Worm (Caenorhabditis elegans) whole organism, young adult: ENCODE results near the gene fos-1.
A peak's percentile ranks its signal among the peaks of the same experiment; 100 is the strongest.

ENCODE experiments used
- B0336.3 ChIP-seq: fragments of 200-800 bp; sonication (Bioruptor generic); IDR thresholded peaks from 2 replicates; pipeline ENCODE4 v1.3.6; 2022; ENCODE audit warnings: missing genetic modification characterization, missing compliant biosample characterization
- F23B12.7 ChIP-seq: sonication (generic microtip); optimal IDR thresholded peaks from 2 replicates; lab custom pipeline; 2017; ENCODE audit warnings: missing genetic modification characterization, mild to moderate bottlenecking, missing compliant biosample characterization, antibody characterized with exemption, moderate library complexity; ENCODE audit not compliant: insufficient read depth
- F33H1.4 ChIP-seq: fragments of 200-800 bp; sonication (Bioruptor generic); IDR thresholded peaks from 2 replicates; pipeline ENCODE4 v1.3.6; 2022; ENCODE audit warnings: missing genetic modification reagents, missing genetic modification characterization, missing compliant biosample characterization
- F39B2.1 ChIP-seq: fragments of 200-800 bp; sonication (Bioruptor generic); IDR thresholded peaks from 2 replicates; pipeline ENCODE4 v1.3.6; 2022; ENCODE audit warnings: missing genetic modification reagents, missing genetic modification characterization, missing compliant biosample characterization
- K11D2.4 ChIP-seq: fragments of 200-800 bp; sonication (Bioruptor generic); IDR thresholded peaks from 2 replicates; pipeline ENCODE4 v1.3.6; 2022; ENCODE audit warnings: missing genetic modification reagents, missing genetic modification characterization, missing compliant biosample characterization
- Y53F4B.3 ChIP-seq: fragments of 200-800 bp; sonication (Bioruptor generic); IDR thresholded peaks from 2 replicates; pipeline ENCODE4 v1.3.6; 2022; ENCODE audit warnings: missing genetic modification reagents, missing genetic modification characterization, missing compliant biosample characterization
- Y67H2A.10 ChIP-seq: fragments of 200-800 bp; sonication (Bioruptor generic); conservative IDR thresholded peaks from 2 replicates; pipeline ENCODE4 v1.3.6; 2022; ENCODE audit warnings: missing genetic modification reagents, missing genetic modification characterization, missing compliant biosample characterization
- Y95B8A.8 ChIP-seq: fragments of 200-800 bp; sonication (Bioruptor generic); IDR thresholded peaks from 2 replicates; pipeline ENCODE4 v1.3.6; 2022; ENCODE audit warnings: missing genetic modification reagents, missing genetic modification characterization, missing compliant biosample characterization
- aptf-2 ChIP-seq: fragments of 200-800 bp; sonication (Bioruptor generic); conservative IDR thresholded peaks from 2 replicates; pipeline ENCODE4 v1.3.6; 2022; ENCODE audit warnings: missing genetic modification reagents, missing genetic modification characterization, missing compliant biosample characterization
- aptf-3 ChIP-seq: fragments of 200-800 bp; sonication (Bioruptor generic); IDR thresholded peaks from 2 replicates; pipeline ENCODE4 v1.3.6; 2022; ENCODE audit warnings: missing genetic modification characterization, missing compliant biosample characterization
- atf-7 ChIP-seq: sonication (generic microtip); optimal IDR thresholded peaks from 2 replicates; lab custom pipeline; 2017; ENCODE audit warnings: mild to moderate bottlenecking, missing genetic modification characterization, missing compliant biosample characterization
- attf-5 ChIP-seq: fragments of 200-800 bp; sonication (Bioruptor generic); optimal IDR thresholded peaks from 2 replicates; lab custom pipeline; 2018; ENCODE audit warnings: mild to moderate bottlenecking, missing genetic modification characterization, missing compliant biosample characterization
- cebp-2 ChIP-seq: fragments of 200-800 bp; sonication (Bioruptor generic); IDR thresholded peaks from 2 replicates; pipeline ENCODE4 v1.3.6; 2022; ENCODE audit warnings: missing genetic modification characterization, missing compliant biosample characterization
- ceh-100 ChIP-seq: fragments of 200-800 bp; sonication (Bioruptor generic); IDR thresholded peaks from 2 replicates; pipeline ENCODE4 v1.3.6; 2022; ENCODE audit warnings: missing genetic modification reagents, missing genetic modification characterization, missing compliant biosample characterization
- dpl-1 ChIP-seq: fragments of 150-350 bp; optimal IDR thresholded peaks from 2 replicates; lab custom pipeline; 2014; ENCODE audit warnings: missing biosample characterization, missing genetic modification reagents, missing genetic modification characterization
- efl-1 ChIP-seq: fragments of 150-350 bp; optimal IDR thresholded peaks from 2 replicates; lab custom pipeline; 2014; ENCODE audit warnings: missing biosample characterization, missing genetic modification reagents, missing genetic modification characterization
- ekl-4 ChIP-seq: fragments of 200-800 bp; sonication (Bioruptor generic); IDR thresholded peaks from 2 replicates; pipeline ENCODE4 v1.3.6; 2022; ENCODE audit warnings: missing genetic modification reagents, missing genetic modification characterization, missing compliant biosample characterization
- hlh-26 ChIP-seq: fragments of 200-800 bp; sonication (Bioruptor generic); conservative IDR thresholded peaks from 2 replicates; pipeline ENCODE4 v1.3.6; 2022; ENCODE audit warnings: missing genetic modification reagents, missing genetic modification characterization, missing compliant biosample characterization
- hmg-1.2 ChIP-seq: fragments of 200-800 bp; sonication (Bioruptor generic); IDR thresholded peaks from 2 replicates; pipeline ENCODE4 v1.3.6; 2022; ENCODE audit warnings: missing genetic modification reagents, missing genetic modification characterization, missing compliant biosample characterization
- hsf-1 ChIP-seq: fragments of 200-800 bp; sonication (Bioruptor generic); IDR thresholded peaks from 2 replicates; pipeline ENCODE4 v1.3.6; 2022; ENCODE audit warnings: missing genetic modification reagents, missing genetic modification characterization, missing compliant biosample characterization
- lin-26 ChIP-seq: fragments of 200-800 bp; sonication (Bioruptor generic); IDR thresholded peaks from 2 replicates; pipeline ENCODE4 v1.3.6; 2022; ENCODE audit warnings: missing genetic modification reagents, missing genetic modification characterization, missing compliant biosample characterization
- lin-35 ChIP-seq, 3 experiments: fragments of 150-350 bp in 2 of 3; sonication (generic microtip) in 1 of 3; optimal IDR thresholded peaks; 2 replicates each; lab custom pipeline; 2014 to 2018; ENCODE audit warnings: missing biosample characterization in 3 of 3, missing genetic modification characterization in 3 of 3, missing genetic modification reagents in 3 of 3
- madf-6 ChIP-seq: fragments of 200-800 bp; sonication (Bioruptor generic); IDR thresholded peaks from 2 replicates; pipeline ENCODE4 v1.3.6; 2022; ENCODE audit warnings: missing genetic modification reagents, missing genetic modification characterization, missing compliant biosample characterization
- rcor-1 ChIP-seq: fragments of 200-800 bp; sonication (Bioruptor generic); IDR thresholded peaks from 2 replicates; pipeline ENCODE4 v1.3.6; 2022; ENCODE audit warnings: missing genetic modification reagents, missing genetic modification characterization, missing compliant biosample characterization
- snpc-3.4 ChIP-seq: sonication (generic microtip); optimal IDR thresholded peaks from 2 replicates; lab custom pipeline; 2017; ENCODE audit warnings: missing genetic modification characterization, mild to moderate bottlenecking, missing compliant biosample characterization, antibody characterized with exemption, moderate library complexity, missing genotype, missing genetic modification reagents
- snpc-4 ChIP-seq, 5 experiments: fragments of 150-350 bp in 1 of 5; sonication (generic microtip) in 4 of 5; optimal IDR thresholded peaks; 2 replicates each; lab custom pipeline; 2014 to 2018; ENCODE audit warnings: missing genetic modification characterization in 5 of 5, missing biosample characterization in 3 of 5, antibody characterized with exemption in 2 of 5, mild to moderate bottlenecking in 2 of 5, missing compliant biosample characterization in 2 of 5, missing genotype in 2 of 5, moderate library complexity in 2 of 5, missing genetic modification reagents in 1 of 5
- somi-1 ChIP-seq: fragments of 200-800 bp; sonication (Bioruptor generic); optimal IDR thresholded peaks from 2 replicates; lab custom pipeline; 2018; ENCODE audit warnings: mild to moderate bottlenecking, missing genetic modification characterization, missing compliant biosample characterization
- xnd-1 ChIP-seq: sonication (generic microtip); optimal IDR thresholded peaks from 2 replicates; lab custom pipeline; 2016; ENCODE audit warnings: missing genotype, missing genetic modification reagents, missing genetic modification characterization, missing compliant biosample characterization
- zfh-2 ChIP-seq: fragments of 200-800 bp; sonication (Bioruptor generic); conservative IDR thresholded peaks from 2 replicates; pipeline ENCODE4 v1.3.6; 2022; ENCODE audit warnings: missing genetic modification reagents, missing genetic modification characterization, missing compliant biosample characterization
- zim-3 ChIP-seq: sonication (generic microtip); optimal IDR thresholded peaks from 2 replicates; lab custom pipeline; 2017; ENCODE audit warnings: mild to moderate bottlenecking, missing genetic modification characterization, moderate library complexity, missing compliant biosample characterization
- ztf-22 ChIP-seq: fragments of 200-800 bp; sonication (Bioruptor generic); optimal IDR thresholded peaks from 2 replicates; lab custom pipeline; 2018; ENCODE audit warnings: mild to moderate bottlenecking, missing genetic modification characterization, moderate library complexity, missing compliant biosample characterization
- ztf-28 ChIP-seq: fragments of 200-800 bp; sonication (Bioruptor generic); IDR thresholded peaks from 2 replicates; pipeline ENCODE4 v1.3.6; 2022; ENCODE audit warnings: missing genetic modification reagents, missing genetic modification characterization, missing compliant biosample characterization

Gene fos-1

DNA sequence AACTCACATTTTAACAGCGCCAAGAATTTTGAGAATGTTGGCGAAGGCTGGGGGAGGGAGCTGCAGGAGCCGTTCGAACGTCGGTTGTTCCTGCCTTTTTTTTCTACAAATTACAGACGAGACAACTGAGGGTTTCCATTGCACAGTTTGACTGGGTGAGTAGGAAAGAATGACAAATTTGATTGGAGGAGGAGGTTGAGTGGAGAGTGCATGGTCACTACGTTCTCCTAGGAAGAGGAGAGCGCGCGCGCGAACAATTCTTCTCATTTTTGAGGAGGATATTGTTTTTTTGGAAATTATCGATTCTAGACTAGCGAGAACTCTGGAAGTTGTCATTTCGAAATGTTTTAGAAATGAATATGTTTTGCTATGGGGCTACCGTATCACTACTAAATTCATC is 31.3 kb downstream of the fos-1 start, which contains the start of gene dhs-17:
Gene dhs-17, minus strand, starts transcription at position 101 of the 400 bp plus-strand sequence.
- TF ChIP-seq Y53F4B.3 (GFP tag; lab: Robert Waterston, UW): no peak
- TF ChIP-seq zim-3 (tag; lab: Kevin White, UChicago): no peak
- peak; percentile 45; the same call in 1 of the 2 replicates for TF ChIP-seq madf-6 (GFP tag; lab: Robert Waterston, UW)
- TF ChIP-seq aptf-2 (GFP tag; lab: Robert Waterston, UW): peak; percentile 79; the same call in 1 of the 2 replicates
- no peak for TF ChIP-seq xnd-1
- TF ChIP-seq snpc-3.4 (tag; lab: Kevin White, UChicago): no peak
- TF ChIP-seq cebp-2: no peak
- TF ChIP-seq, all 124 proteins: peak for 2

DNA sequence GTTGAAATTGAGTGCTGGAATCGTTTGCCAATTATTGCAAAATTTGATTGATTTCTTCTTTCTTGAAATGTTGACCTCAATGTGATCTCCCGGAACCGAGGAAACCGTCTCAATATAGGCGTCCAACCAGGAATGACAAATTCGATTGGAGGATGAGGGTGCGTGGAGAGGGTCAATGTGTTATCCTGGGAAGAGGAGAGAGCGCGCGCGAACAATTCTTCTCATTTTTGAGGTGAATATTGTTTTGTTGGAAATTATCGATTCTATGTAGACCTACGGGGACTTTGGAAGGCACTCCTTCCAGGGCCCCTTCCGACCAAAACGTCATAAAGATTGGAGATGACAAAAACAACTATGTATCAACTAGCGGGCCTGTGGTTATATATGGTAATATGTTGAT is 33.1 kb downstream of the fos-1 start:
- TF ChIP-seq F33H1.4 (no peak), aptf-2 (GFP tag; lab: Robert Waterston, UW) (peak; percentile 95), F23B12.7 (tag; lab: Kevin White, UChicago) (no peak), ztf-28 (no peak), efl-1 (GFP tag; lab: Kevin White, UChicago) (peak; percentile 42), ceh-100 (GFP tag; lab: Robert Waterston, UW) (no peak), madf-6 (GFP tag; lab: Robert Waterston, UW) (peak; percentile 66; the same call in 1 of the 2 replicates), atf-7 (tag; lab: Kevin White, UChicago) (no peak), lin-26 (GFP tag; lab: Robert Waterston, UW) (no peak), aptf-3 (GFP tag; lab: Robert Waterston, UW) (peak; percentile 69; the same call in 1 of the 2 replicates)

DNA sequence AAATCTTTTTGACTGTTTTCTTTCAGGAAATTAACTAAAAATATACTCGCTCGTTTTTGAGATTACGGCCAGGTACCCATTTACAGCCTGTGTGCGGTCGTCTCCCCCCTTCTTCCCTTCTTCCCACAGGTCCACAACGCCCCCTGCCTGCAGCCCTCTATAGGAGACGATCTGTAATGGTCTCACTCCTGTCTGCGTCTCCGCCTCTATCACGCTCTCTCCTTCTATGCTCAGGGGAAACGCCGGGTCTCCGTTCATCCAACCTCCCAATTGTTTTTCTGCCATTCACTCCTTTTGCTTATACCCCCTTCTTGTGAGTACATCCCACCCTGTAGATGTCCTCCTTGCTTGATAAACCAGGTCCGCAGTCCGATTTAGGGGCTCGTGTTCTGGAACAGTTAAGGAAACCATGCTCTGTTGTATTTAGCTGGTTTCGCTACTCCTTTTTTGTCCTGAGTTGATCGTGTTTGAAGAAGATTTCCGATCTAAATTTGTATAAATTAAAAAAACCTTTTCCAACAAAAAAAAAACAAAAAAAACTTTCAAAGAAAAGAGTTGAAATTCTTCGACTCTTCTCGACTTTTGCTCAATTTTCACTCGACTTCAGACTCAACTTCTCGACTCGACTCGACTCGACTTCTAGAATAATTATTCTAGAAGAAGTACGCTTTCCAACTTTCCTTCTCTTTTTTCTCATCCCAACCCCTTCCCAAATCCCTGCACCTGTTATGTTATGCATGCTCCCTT is 35.2 kb downstream of the fos-1 start, which contains the start of gene F29G9.1:
Gene F29G9.1, plus strand, starts transcription at position 697 of the 747 bp plus-strand sequence.
- 0 out of 2 replicates have a peak, but pooled peaks have one; percentile 25 for TF ChIP-seq aptf-3 (GFP tag; lab: Robert Waterston, UW)
- TF ChIP-seq aptf-2 (GFP tag; lab: Robert Waterston, UW): peak; percentile 97
- 0 out of 2 replicates have a peak, but pooled peaks have one; percentile 20 for TF ChIP-seq lin-26 (GFP tag; lab: Robert Waterston, UW)
- 0 out of 2 replicates have a peak, but pooled peaks have one; percentile 28 for TF ChIP-seq zfh-2 (GFP tag; lab: Robert Waterston, UW)
- TF ChIP-seq hmg-1.2 (GFP tag; lab: Robert Waterston, UW): peak; percentile 74

DNA sequence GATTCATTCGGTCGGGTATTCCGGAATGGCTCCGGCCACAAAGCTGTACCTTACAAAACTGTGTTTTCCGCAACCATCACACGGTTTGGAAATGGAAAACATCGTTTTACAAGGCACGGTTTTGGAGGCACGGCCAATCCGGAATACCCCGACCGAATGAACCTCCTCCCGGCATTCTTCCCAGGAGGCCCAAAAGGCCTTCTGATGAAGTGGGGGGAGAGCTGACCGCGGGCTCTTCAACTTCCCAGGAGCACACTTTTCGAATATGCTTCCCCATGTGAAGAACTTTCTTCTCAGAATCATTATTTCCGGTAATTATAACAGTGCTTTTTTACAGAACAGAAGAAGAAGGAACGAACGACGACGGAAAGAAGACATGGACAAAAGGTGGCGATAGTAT is 36.5 kb downstream of the fos-1 start:
- peak; percentile 52; the same call in 1 of the 2 replicates for TF ChIP-seq aptf-3 (GFP tag; lab: Robert Waterston, UW)
- peak; percentile 82 for TF ChIP-seq aptf-2 (GFP tag; lab: Robert Waterston, UW)

DNA sequence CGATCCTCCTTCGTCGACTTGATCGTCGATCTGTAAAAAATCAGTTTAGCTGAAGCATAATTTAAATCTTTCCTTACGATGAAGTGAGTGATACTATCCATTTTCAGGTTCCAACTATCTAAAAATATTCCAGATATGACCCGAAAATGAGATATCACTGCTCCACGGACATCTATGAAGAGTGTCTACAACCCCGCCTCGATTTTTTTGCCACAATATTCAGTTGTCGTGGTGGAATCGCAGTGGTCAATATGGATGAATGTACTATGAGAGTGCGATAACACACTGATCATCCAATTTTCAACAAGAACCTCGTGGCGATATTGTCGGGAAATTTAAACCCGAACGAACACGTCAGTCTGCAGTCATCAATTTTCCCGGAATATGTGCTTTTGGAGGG is 38.0 kb downstream of the fos-1 start, which contains the start of gene R01B10.2:
Gene R01B10.2, minus strand, starts transcription at position 101 of the 400 bp plus-strand sequence.
- TF ChIP-seq ekl-4 (GFP tag; lab: Robert Waterston, UW): no peak

DNA sequence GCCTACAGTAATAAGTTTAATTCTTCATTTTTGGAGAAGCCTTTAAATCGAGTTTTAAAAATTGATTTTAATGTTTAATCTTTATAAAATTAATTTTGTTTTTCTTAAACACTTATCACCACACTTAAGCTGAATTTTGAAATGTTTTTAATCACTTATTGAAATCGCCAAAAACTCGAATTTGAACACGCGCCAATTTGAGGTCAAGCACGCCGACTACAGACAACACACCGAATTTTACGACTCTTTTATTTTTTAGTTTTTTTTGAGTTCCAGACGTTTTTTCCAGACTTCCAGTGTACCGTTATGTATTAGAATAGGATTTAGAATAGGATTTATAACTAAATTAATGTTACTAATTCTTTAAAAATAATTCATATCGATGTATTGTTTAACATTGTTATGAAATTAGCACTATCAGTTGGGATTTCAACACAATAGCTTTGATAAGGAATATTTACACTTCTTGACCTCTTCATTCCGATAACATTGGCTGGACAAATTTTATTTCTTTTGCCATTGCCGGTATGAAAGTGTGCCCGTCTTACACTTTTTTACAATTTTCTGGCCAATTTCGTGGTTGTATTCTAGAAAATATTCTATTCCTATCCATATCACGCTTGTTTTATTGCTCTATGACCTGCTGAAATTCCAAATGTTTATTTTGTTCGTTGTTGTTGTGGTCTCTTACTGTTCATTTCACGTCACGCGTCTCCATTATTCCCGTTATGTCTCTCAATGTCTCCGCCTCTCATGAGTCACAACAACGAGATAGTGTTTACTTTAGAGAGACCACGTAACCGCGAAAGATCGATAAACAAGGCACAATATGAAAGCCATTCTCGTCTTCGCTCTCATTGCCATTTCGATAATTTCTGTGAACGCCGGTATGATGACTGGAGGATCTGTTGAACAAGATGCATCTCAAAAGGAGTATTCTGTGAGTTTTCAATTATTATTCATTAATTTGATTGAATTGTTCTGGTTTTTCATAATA is 40.2 kb downstream of the fos-1 start, which contains the start of gene cpi-2:
Gene cpi-2, plus strand, starts transcription at position 788 of the 997 bp plus-strand sequence.
- TF ChIP-seq dpl-1 (GFP tag; lab: Kevin White, UChicago) (peak; percentile 57), K11D2.4 (GFP tag; lab: Robert Waterston, UW) (no peak), snpc-4 (GFP tag; optimal IDR thresholded peaks at IDR 0.05; lab: Kevin White, UChicago) (no peak), snpc-4 (tag; optimal IDR thresholded peaks at IDR 0.05; lab: Kevin White, UChicago) (peak in 2 of 4 experiments; percentile 8 to 10), Y95B8A.8 (no peak), attf-5 (GFP tag; lab: Kevin White, UChicago) (peak; percentile 26), lin-35 (GFP tag; optimal IDR thresholded peaks at IDR 0.05; lab: Kevin White, UChicago) (peak in 1 of 3 experiments; percentile 59), rcor-1 (GFP tag; lab: Robert Waterston, UW) (no peak), ztf-22 (GFP tag; lab: Kevin White, UChicago) (no peak), hsf-1 (GFP tag; lab: Robert Waterston, UW) (no peak), hlh-26 (GFP tag; lab: Robert Waterston, UW) (no peak), Y67H2A.10 (GFP tag; lab: Robert Waterston, UW) (no peak), lin-26 (GFP tag; lab: Robert Waterston, UW) (no peak), somi-1 (GFP tag; lab: Kevin White, UChicago) (no peak), F39B2.1 (GFP tag; lab: Robert Waterston, UW) (no peak), madf-6 (GFP tag; lab: Robert Waterston, UW) (no peak), B0336.3 (GFP tag; lab: Robert Waterston, UW) (no peak), ekl-4 (GFP tag; lab: Robert Waterston, UW) (no peak)
